Fruit fly (Drosophila melanogaster): ENCODE measurements around the gene Cyp305a1.

Cyp305a1 gene

dm6 chr3L:19817807-19818531 is 4.8 kb upstream of the Cyp305a1 start, which contains the start of the genes Fibp and Deaf1 (continued):
- TF ChIP-seq zen2 (GFP tag; IDR thresholded peaks at IDR 0.05; ENCODE audit: partially characterized antibody) (peak; percentile 97), CG11456 (GFP tag; IDR thresholded peaks at IDR 0.05) (peak; percentile 81), hkb (optimal IDR thresholded peaks at IDR 0.05) (no peak), hkb (GFP tag; IDR thresholded peaks at IDR 0.05) (no peak), dmrt99B (tag; optimal IDR thresholded peaks at IDR 0.05) (no peak), CG17361 (GFP tag; IDR thresholded peaks at IDR 0.05) (peak; percentile 92), tio (GFP tag; optimal IDR thresholded peaks at IDR 0.05) (no peak), caup (GFP tag; optimal IDR thresholded peaks at IDR 0.05; ENCODE audit: severe bottlenecking) (peak; percentile 46), hb (GFP tag; IDR thresholded peaks at IDR 0.05; ENCODE audit: partially characterized antibody) (peak; percentile 99), gce (GFP tag; IDR thresholded peaks at IDR 0.05) (no peak; the same call in 2 of the 3 replicates), zf30C (GFP tag; optimal IDR thresholded peaks at IDR 0.05) (no peak), CG11504 (tag; optimal IDR thresholded peaks at IDR 0.05) (peak; percentile 79), grau (tag; optimal IDR thresholded peaks at IDR 0.05) (peak; percentile 79), Taf1 (GFP tag; IDR thresholded peaks at IDR 0.05) (0 out of 2 replicates have a peak, but pooled peaks have one; percentile 12), ato (GFP tag; IDR thresholded peaks at IDR 0.05; ENCODE audit: partially characterized antibody) (peak; percentile 95), CG1602 (GFP tag; optimal IDR thresholded peaks at IDR 0.05) (peak; percentile 83), GATAe (GFP tag; conservative IDR thresholded peaks at IDR 0.05) (no peak; the same call in 1 of the 2 replicates), knrl (GFP tag; IDR thresholded peaks at IDR 0.05; ENCODE audit: partially characterized antibody) (peak; percentile 99), tx (GFP tag; optimal IDR thresholded peaks at IDR 0.05) (peak; percentile 82), Opbp (GFP tag; IDR thresholded peaks at IDR 0.05; ENCODE audit: partially characterized antibody) (peak; percentile 98), eve (GFP tag; optimal IDR thresholded peaks at IDR 0.05) (no peak), sob (GFP tag; IDR thresholded peaks at IDR 0.05) (peak; percentile 81; the same call in 1 of the 2 replicates), CG10979 (tag; optimal IDR thresholded peaks at IDR 0.05) (peak; percentile 54), ab (GFP tag; optimal IDR thresholded peaks at IDR 0.05) (peak; percentile 52), CG8765 (GFP tag; IDR thresholded peaks at IDR 0.05) (peak; percentile 49; the same call in 1 of the 2 replicates), CG14050 (GFP tag; IDR thresholded peaks at IDR 0.05) (peak; percentile 54; the same call in 2 of the 3 replicates), Aef1 (GFP tag; IDR thresholded peaks at IDR 0.05) (peak; percentile 67; the same call in 2 of the 3 replicates), Sox102F (GFP tag; optimal IDR thresholded peaks at IDR 0.05) (no peak), CG17612 (GFP tag; IDR thresholded peaks at IDR 0.05) (no peak), CG16779 (GFP tag; IDR thresholded peaks at IDR 0.05) (no peak), p53 (GFP tag; optimal IDR thresholded peaks at IDR 0.05) (peak; percentile 50), dpn (GFP tag; optimal IDR thresholded peaks at IDR 0.05) (peak; percentile 77 to 84), CoRest (tag; optimal IDR thresholded peaks at IDR 0.05) (peak; percentile 88), pros (GFP tag; optimal IDR thresholded peaks at IDR 0.05) (no peak), CG2199 (GFP tag; IDR thresholded peaks at IDR 0.05) (no peak; the same call in 2 of the 3 replicates), CG15011 (GFP tag; optimal IDR thresholded peaks at IDR 0.05) (peak; percentile 19), sim (GFP tag; IDR thresholded peaks at IDR 0.05) (no peak), tna (GFP tag; IDR thresholded peaks at IDR 0.05; ENCODE audit: partially characterized antibody) (peak; percentile 95), ham (GFP tag; IDR thresholded peaks at IDR 0.05) (no peak), repo (GFP tag; optimal IDR thresholded peaks at IDR 0.05) (peak; percentile 51), lab (GFP tag; optimal IDR thresholded peaks at IDR 0.05) (peak; percentile 64), Dip3 (GFP tag; optimal IDR thresholded peaks at IDR 0.05) (peak; percentile 83), dysf (GFP tag; IDR thresholded peaks at IDR 0.05) (peak; percentile 66; the same call in 2 of the 3 replicates), CG8089 (GFP tag; optimal IDR thresholded peaks at IDR 0.05) (peak; percentile 66), dati (GFP tag; IDR thresholded peaks at IDR 0.05) (no peak), CG2202 (tag; optimal IDR thresholded peaks at IDR 0.05) (no peak), CG17568 (GFP tag; optimal IDR thresholded peaks at IDR 0.05) (no peak), D19B (GFP tag; optimal IDR thresholded peaks at IDR 0.05) (peak; percentile 47), wdn (GFP tag; IDR thresholded peaks at IDR 0.05) (0 out of 2 replicates have a peak, but pooled peaks have one; percentile 37)
